Worm (Caenorhabditis elegans) whole organism, late embryonic: ENCODE results near the gene gnrr-7.

Experiments
- ama-1 ChIP-seq: fragments of 150-350 bp; optimal IDR thresholded peaks from 2 replicates; lab custom pipeline; 2014
- ceh-24 ChIP-seq: sonication (generic microtip); optimal IDR thresholded peaks from 2 replicates; lab custom pipeline; 2016; ENCODE audit warnings: mild to moderate bottlenecking, missing genetic modification characterization, missing compliant biosample characterization
- dmd-4 ChIP-seq: sonication (generic microtip); optimal IDR thresholded peaks from 2 replicates; lab custom pipeline; 2016; ENCODE audit warnings: borderline replicate concordance, missing genetic modification characterization, missing compliant biosample characterization
- dve-1 ChIP-seq: sonication (generic microtip); optimal IDR thresholded peaks from 2 replicates; lab custom pipeline; 2017; ENCODE audit warnings: antibody characterized with exemption, mild to moderate bottlenecking, missing genetic modification characterization, missing compliant biosample characterization
- elt-2 ChIP-seq: sonication (generic microtip); optimal IDR thresholded peaks from 2 replicates; lab custom pipeline; 2016; ENCODE audit warnings: missing genetic modification reagents, missing genetic modification characterization, missing compliant biosample characterization
- lin-11 ChIP-seq: fragments of 200-800 bp; sonication (Bioruptor generic); optimal IDR thresholded peaks from 2 replicates; lab custom pipeline; 2018; ENCODE audit warnings: mild to moderate bottlenecking, missing genetic modification characterization, missing compliant biosample characterization
- pha-4 ChIP-seq: fragments of 150-350 bp; optimal IDR thresholded peaks from 2 replicates; lab custom pipeline; 2018; ENCODE audit warnings: missing biosample characterization, missing genetic modification reagents, missing genetic modification characterization
- pqm-1 ChIP-seq: sonication (generic microtip); optimal IDR thresholded peaks from 2 replicates; lab custom pipeline; 2016; ENCODE audit warnings: missing genetic modification characterization, missing compliant biosample characterization
- pros-1 ChIP-seq: fragments of 150-350 bp; optimal IDR thresholded peaks from 2 replicates; lab custom pipeline; 2014; ENCODE audit warnings: missing biosample characterization, missing genetic modification reagents, missing genetic modification characterization
- rnt-1 ChIP-seq: sonication (generic microtip); optimal IDR thresholded peaks from 2 replicates; lab custom pipeline; 2016; ENCODE audit warnings: missing genetic modification characterization, missing compliant biosample characterization

DNA sequence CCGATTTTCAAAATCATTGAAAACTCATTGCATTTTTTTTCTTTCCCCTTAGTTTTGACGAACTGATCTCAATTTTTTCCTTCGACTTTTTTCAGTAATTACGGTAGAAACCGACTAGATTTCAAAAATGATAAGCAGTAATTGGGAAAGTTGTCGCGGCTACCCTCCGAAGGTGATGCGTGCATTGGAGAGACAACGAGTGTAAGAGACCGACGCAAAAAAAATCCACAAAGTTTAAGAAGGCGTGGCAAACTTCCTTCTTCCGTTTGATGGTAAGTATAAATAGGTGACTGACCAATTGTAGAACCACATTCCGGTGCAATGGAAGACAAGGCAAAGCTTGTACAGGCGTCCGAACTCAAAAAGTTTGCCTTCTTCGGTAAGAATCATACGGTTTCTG lies 13.6 kb downstream of the gnrr-7 start, which contains the start of gene col-178:
- no peak for TF ChIP-seq elt-2 (tag; lab: Kevin White, UChicago)
- TF ChIP-seq pqm-1 (tag; lab: Kevin White, UChicago), result no peak
- no peak for TF ChIP-seq ceh-24 (tag; lab: Kevin White, UChicago)
- no peak for TF ChIP-seq rnt-1 (tag; lab: Kevin White, UChicago)
- no peak for TF ChIP-seq lin-11 (tag; lab: Kevin White, UChicago)
- no peak for TF ChIP-seq dmd-4
- no peak for TF ChIP-seq dve-1 (tag; lab: Kevin White, UChicago)
- TF ChIP-seq pha-4 (tag; lab: Kevin White, UChicago), result no peak
- TF ChIP-seq pros-1 (tag; lab: Kevin White, UChicago), result no peak
- TF ChIP-seq ama-1 (lab: Kevin White, UChicago), result no peak
